Worm (Caenorhabditis elegans) whole organism, L3 larva: ENCODE results near the gene wago-10.

Experiments used
- R02D3.7 ChIP-seq: fragments of 150-350 bp; optimal IDR thresholded peaks from 2 replicates; lab custom pipeline; 2014; ENCODE audit warnings: missing biosample characterization, missing genetic modification characterization
- ZK546.5 ChIP-seq: sonication (generic microtip); optimal IDR thresholded peaks from 2 replicates; lab custom pipeline; 2017; ENCODE audit warnings: missing biosample characterization, missing genetic modification characterization
- ama-1 ChIP-seq: fragments of 150-350 bp; optimal IDR thresholded peaks from 2 replicates; lab custom pipeline; 2018
- ceh-16 ChIP-seq: sonication (generic microtip); optimal IDR thresholded peaks from 2 replicates; lab custom pipeline; 2017; ENCODE audit warnings: missing biosample characterization, missing genetic modification characterization
- ceh-82 ChIP-seq: fragments of 150-350 bp; optimal IDR thresholded peaks from 2 replicates; lab custom pipeline; 2014; ENCODE audit warnings: missing biosample characterization, missing genetic modification characterization
- ceh-9 ChIP-seq: sonication (generic microtip); optimal IDR thresholded peaks from 2 replicates; lab custom pipeline; 2018; ENCODE audit warnings: missing biosample characterization, missing genetic modification characterization
- egl-27 ChIP-seq: sonication (generic microtip); optimal IDR thresholded peaks from 4 replicates; lab custom pipeline; 2017; ENCODE audit warnings: missing biosample characterization, missing genetic modification reagents, missing genetic modification characterization
- egl-5 ChIP-seq: fragments of 150-350 bp; optimal IDR thresholded peaks from 2 replicates; lab custom pipeline; 2017; ENCODE audit warnings: missing biosample characterization, missing genetic modification reagents, missing genetic modification characterization, inconsistent platforms
- elt-1 ChIP-seq: fragments of 150-350 bp; optimal IDR thresholded peaks from 2 replicates; lab custom pipeline; 2014; ENCODE audit warnings: missing biosample characterization, missing genetic modification characterization
- elt-2 ChIP-seq: sonication (generic microtip); optimal IDR thresholded peaks from 2 replicates; lab custom pipeline; 2016; ENCODE audit warnings: missing genetic modification reagents, mild to moderate bottlenecking, missing genetic modification characterization, missing compliant biosample characterization
- elt-3 ChIP-seq, 3 experiments: fragments of 150-350 bp in 1 of 3; sonication (generic microtip) in 2 of 3; optimal IDR thresholded peaks; 2 replicates in 2 of 3; 4 replicates in 1 of 3; lab custom pipeline; 2014 to 2017; ENCODE audit warnings: missing biosample characterization in 3 of 3, missing genetic modification characterization in 3 of 3
- fkh-10 ChIP-seq: sonication (generic microtip); optimal IDR thresholded peaks from 2 replicates; lab custom pipeline; 2017; ENCODE audit warnings: missing biosample characterization, missing genetic modification reagents, missing genetic modification characterization
- hmg-11 ChIP-seq: sonication (generic microtip); optimal IDR thresholded peaks from 2 replicates; lab custom pipeline; 2016; ENCODE audit warnings: missing genetic modification characterization, missing compliant biosample characterization
- jun-1 ChIP-seq: fragments of 150-350 bp; optimal IDR thresholded peaks from 2 replicates; lab custom pipeline; 2014; ENCODE audit warnings: missing biosample characterization, missing genetic modification reagents, missing genetic modification characterization
- lin-15B ChIP-seq: fragments of 150-350 bp; optimal IDR thresholded peaks from 2 replicates; lab custom pipeline; 2014; ENCODE audit warnings: missing biosample characterization, missing genetic modification characterization
- lin-39 ChIP-seq: fragments of 150-350 bp; optimal IDR thresholded peaks from 2 replicates; lab custom pipeline; 2018; ENCODE audit warnings: missing biosample characterization, missing genetic modification reagents, missing genetic modification characterization
- mdl-1 ChIP-seq: fragments of 150-350 bp; optimal IDR thresholded peaks from 2 replicates; lab custom pipeline; 2014; ENCODE audit warnings: missing biosample characterization, missing genetic modification characterization
- mml-1 ChIP-seq: fragments of 150-350 bp; sonication (generic microtip); optimal IDR thresholded peaks from 3 replicates; lab custom pipeline; 2014; ENCODE audit warnings: missing biosample characterization, missing genetic modification characterization
- nhr-237 ChIP-seq: fragments of 150-350 bp; optimal IDR thresholded peaks from 2 replicates; lab custom pipeline; 2014; ENCODE audit warnings: missing biosample characterization, missing genetic modification characterization
- nhr-25 ChIP-seq: sonication (generic microtip); optimal IDR thresholded peaks from 2 replicates; lab custom pipeline; 2017; ENCODE audit warnings: missing biosample characterization, missing genetic modification characterization
- nhr-43 ChIP-seq: sonication (generic microtip); optimal IDR thresholded peaks from 2 replicates; lab custom pipeline; 2016; ENCODE audit warnings: mild to moderate bottlenecking, missing genetic modification characterization, missing compliant biosample characterization; ENCODE audit not compliant: poor library complexity, severe bottlenecking
- nhr-67 ChIP-seq: fragments of 150-350 bp; optimal IDR thresholded peaks from 2 replicates; lab custom pipeline; 2014; ENCODE audit warnings: missing biosample characterization, missing genetic modification characterization
- pha-4 ChIP-seq: fragments of 150-350 bp; optimal IDR thresholded peaks from 2 replicates; lab custom pipeline; 2014; ENCODE audit warnings: missing biosample characterization, missing genetic modification reagents, missing genetic modification characterization
- pqm-1 ChIP-seq: fragments of 150-350 bp; optimal IDR thresholded peaks from 2 replicates; lab custom pipeline; 2017; ENCODE audit warnings: missing biosample characterization, missing genetic modification characterization, inconsistent platforms
- sea-2 ChIP-seq: fragments of 150-350 bp; sonication (generic microtip); optimal IDR thresholded peaks from 4 replicates; lab custom pipeline; 2014; ENCODE audit warnings: missing biosample characterization, missing genetic modification reagents, missing genetic modification characterization
- skn-1 ChIP-seq: fragments of 150-350 bp; optimal IDR thresholded peaks from 2 replicates; lab custom pipeline; 2014; ENCODE audit warnings: missing biosample characterization, missing genetic modification characterization
- snpc-4 ChIP-seq: fragments of 150-350 bp; optimal IDR thresholded peaks from 2 replicates; lab custom pipeline; 2014; ENCODE audit warnings: missing biosample characterization, missing genetic modification characterization
- tbx-2 ChIP-seq: sonication (generic microtip); optimal IDR thresholded peaks from 2 replicates; lab custom pipeline; 2016; ENCODE audit warnings: mild to moderate bottlenecking, missing genetic modification characterization, missing compliant biosample characterization
- unc-39 ChIP-seq: sonication (generic microtip); optimal IDR thresholded peaks from 4 replicates; lab custom pipeline; 2017; ENCODE audit warnings: missing biosample characterization, missing genetic modification characterization
- unc-62 ChIP-seq: fragments of 150-350 bp; sonication (generic microtip); optimal IDR thresholded peaks from 4 replicates; lab custom pipeline; 2014; ENCODE audit warnings: missing biosample characterization, missing genetic modification reagents, missing genetic modification characterization
- zag-1 ChIP-seq: fragments of 150-350 bp; optimal IDR thresholded peaks from 2 replicates; lab custom pipeline; 2014; ENCODE audit warnings: missing biosample characterization, missing genetic modification characterization
- ztf-11 ChIP-seq: fragments of 150-350 bp; optimal IDR thresholded peaks from 2 replicates; lab custom pipeline; 2014; ENCODE audit warnings: missing biosample characterization, missing genetic modification characterization
- ztf-4 ChIP-seq: fragments of 150-350 bp; optimal IDR thresholded peaks from 2 replicates; lab custom pipeline; 2014; ENCODE audit warnings: missing biosample characterization, missing genetic modification characterization

Gene wago-10

DNA sequence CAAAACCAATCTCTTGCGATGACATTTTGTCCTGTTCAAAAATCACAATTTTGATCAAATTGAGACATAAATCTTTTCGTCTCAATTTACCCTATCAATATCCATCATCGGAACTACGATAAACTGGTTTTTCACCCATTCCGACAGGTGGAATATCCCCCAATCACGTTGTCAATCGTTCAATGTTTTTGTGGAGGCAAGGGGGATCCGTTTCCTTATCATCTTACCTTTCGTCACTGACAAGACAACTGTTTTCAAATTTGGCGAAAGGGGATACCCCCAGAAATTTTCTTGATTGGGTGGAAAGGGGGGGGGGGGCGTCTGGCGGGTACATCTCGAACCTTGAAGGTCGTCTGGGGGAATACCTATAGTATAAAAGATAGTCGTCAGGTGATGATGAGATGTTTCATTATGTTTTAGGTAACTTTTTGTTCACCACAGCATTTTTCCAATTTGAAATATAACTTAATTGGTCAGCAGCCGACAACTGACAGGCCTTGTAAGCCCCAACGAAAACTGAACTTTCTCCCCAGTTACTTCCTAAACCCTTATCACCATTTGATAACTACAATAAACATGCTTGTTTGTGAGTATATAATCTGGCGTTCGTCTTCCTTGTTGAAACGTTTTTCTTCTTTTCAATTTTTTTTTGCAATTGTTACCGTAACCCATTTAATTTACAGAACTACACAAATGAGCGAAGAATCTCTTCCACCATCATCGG lies 38.2 kb downstream of the wago-10 start, which contains the start of gene ZK6.8 (continued):
- TF ChIP-seq jun-1 (tag; lab: Kevin White, UChicago) (no peak), fkh-10 (GFP tag; lab: Kevin White, UChicago) (no peak), ZK546.5 (tag; lab: Kevin White, UChicago) (no peak), sea-2 (GFP tag; lab: Kevin White, UChicago) (no peak), ztf-4 (tag; lab: Kevin White, UChicago) (no peak), nhr-67 (tag; lab: Kevin White, UChicago) (no peak), elt-1 (tag; lab: Kevin White, UChicago) (no peak), unc-62 (GFP tag; lab: Kevin White, UChicago) (peak; percentile 27)

DNA sequence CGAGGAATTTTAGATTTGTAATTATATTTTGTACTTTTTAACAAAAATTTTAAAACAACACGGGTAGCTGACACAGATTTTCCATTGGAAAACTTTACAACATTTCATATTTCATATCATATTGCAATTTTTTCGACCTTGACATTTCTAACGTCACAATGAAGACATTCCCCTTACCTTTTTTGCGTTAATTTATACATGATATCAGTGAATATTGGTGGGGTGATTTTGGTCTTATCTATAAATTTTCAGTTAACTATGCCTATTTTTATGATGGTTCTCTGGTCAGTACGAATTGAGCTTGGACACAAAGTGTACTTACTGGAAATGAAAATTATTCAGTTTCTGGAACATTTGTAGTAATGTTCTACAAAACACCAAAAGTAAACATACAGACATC lies 41.3 kb downstream of the wago-10 start:
- TF ChIP-seq nhr-67 (tag; lab: Kevin White, UChicago) = no peak
- TF ChIP-seq pqm-1 (tag; lab: Kevin White, UChicago) = peak; percentile 31
- peak; percentile 83 for TF ChIP-seq elt-2
- TF ChIP-seq mml-1 (tag; lab: Kevin White, UChicago) = no peak

DNA sequence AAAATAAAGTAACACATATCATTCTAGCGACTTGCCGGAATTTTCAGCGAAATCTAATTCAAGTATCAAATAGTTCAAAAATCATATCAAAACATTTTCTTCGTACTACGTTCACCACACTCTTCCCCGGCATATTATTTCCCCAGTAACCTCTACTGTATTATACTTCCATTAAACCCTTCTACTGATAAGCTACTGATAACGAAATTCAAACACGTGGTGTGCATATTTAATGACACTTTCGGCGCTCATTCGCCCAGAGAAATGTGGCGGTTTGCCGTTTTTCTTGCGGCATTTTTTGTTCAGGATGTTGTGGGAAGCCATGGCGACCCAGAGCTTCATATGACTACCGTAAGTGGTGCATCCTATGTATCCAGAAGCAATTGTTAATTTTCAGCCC lies 42.3 kb downstream of the wago-10 start, which contains the start of gene lipl-5:
Gene lipl-5, plus strand, starts transcription at position 259 of the 400 bp plus-strand sequence.
- TF ChIP-seq snpc-4 (tag; lab: Kevin White, UChicago) (no peak), pqm-1 (tag; lab: Kevin White, UChicago) (peak; percentile 90), pha-4 (tag; lab: Kevin White, UChicago) (peak; percentile 54), skn-1 (tag; lab: Kevin White, UChicago) (no peak), ceh-9 (tag; lab: Kevin White, UChicago) (no peak), elt-3 (tag; optimal IDR thresholded peaks at IDR 0.05; lab: Kevin White, UChicago) (no peak), ama-1 (no peak), elt-2 (peak; percentile 96), lin-39 (tag; lab: Kevin White, UChicago) (no peak), jun-1 (tag; lab: Kevin White, UChicago) (peak; percentile 45), ZK546.5 (tag; lab: Kevin White, UChicago) (no peak)
- TF ChIP-seq, all 47 proteins: peak for 4

DNA sequence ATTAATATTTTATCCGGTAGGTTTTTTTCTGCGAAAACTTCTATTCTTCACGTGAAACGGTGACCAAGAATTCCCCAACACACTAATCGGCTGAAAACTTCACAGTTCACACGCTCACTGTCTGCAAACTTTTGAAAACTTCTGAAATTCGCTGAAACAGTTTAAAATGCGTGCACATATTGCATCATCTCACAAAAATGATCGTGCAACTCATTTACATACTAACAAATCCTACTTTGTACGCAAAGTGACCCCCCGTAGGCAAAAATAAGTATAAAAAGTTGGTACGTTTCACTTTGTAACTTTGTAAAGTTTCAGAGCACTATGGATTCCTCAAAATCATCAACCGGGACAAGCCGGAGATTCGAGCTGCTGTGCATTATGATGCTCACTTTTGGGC lies 45.2 kb downstream of the wago-10 start, which contains the start of gene ZK6.6:
Gene ZK6.6, plus strand, starts transcription at position 301 of the 400 bp plus-strand sequence.
- TF ChIP-seq pqm-1 (tag; lab: Kevin White, UChicago) (no peak), lin-39 (tag; lab: Kevin White, UChicago) (no peak), ztf-4 (tag; lab: Kevin White, UChicago) (no peak), hmg-11 (tag; lab: Kevin White, UChicago) (no peak), zag-1 (tag; lab: Kevin White, UChicago) (no peak), jun-1 (tag; lab: Kevin White, UChicago) (no peak), ztf-11 (tag; lab: Kevin White, UChicago) (no peak), fkh-10 (GFP tag; lab: Kevin White, UChicago) (no peak), egl-5 (tag; lab: Kevin White, UChicago) (no peak), nhr-25 (tag; lab: Kevin White, UChicago) (no peak), unc-39 (no peak), tbx-2 (no peak), nhr-43 (no peak), R02D3.7 (tag; lab: Kevin White, UChicago) (no peak), mdl-1 (no peak), snpc-4 (tag; lab: Kevin White, UChicago) (no peak), egl-27 (tag; lab: Kevin White, UChicago) (no peak), ama-1 (no peak), nhr-237 (tag; lab: Kevin White, UChicago) (no peak)

DNA sequence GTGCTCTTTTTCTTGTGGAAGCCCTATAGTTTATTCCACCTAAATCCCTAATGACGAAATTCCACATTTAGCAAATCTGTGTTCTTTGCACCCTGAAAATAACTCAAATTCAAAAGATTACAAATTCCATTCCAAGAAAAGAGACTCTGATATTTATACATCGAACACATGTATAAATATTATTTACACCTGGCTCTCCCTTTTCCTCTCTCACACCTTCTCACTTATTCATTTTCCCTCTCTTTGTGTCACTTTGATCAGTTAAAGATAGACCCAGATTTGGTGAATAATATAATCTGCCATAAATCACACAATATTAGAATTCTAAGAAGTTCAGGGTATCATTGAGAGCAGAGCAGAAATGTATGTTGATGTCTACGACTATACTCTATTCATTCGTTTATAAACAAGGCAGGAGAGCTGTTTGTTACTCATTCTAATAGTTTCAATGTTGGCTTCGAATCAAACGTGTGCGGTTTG lies 49.0 kb downstream of the wago-10 start, which contains the start of gene nhr-254:
Gene nhr-254, plus strand, starts transcription at position 430 of the 480 bp plus-strand sequence.
- TF ChIP-seq nhr-237 (tag; lab: Kevin White, UChicago) (no peak), elt-3 (tag; optimal IDR thresholded peaks at IDR 0.05; lab: Kevin White, UChicago) (no peak), ztf-11 (tag; lab: Kevin White, UChicago) (no peak), pqm-1 (tag; lab: Kevin White, UChicago) (no peak), ama-1 (no peak), nhr-25 (tag; lab: Kevin White, UChicago) (no peak), skn-1 (tag; lab: Kevin White, UChicago) (no peak), ceh-16 (no peak), R02D3.7 (tag; lab: Kevin White, UChicago) (no peak), lin-15B (tag; lab: Kevin White, UChicago) (no peak), pha-4 (tag; lab: Kevin White, UChicago) (no peak), ceh-82 (tag; lab: Kevin White, UChicago) (no peak), jun-1 (tag; lab: Kevin White, UChicago) (no peak), unc-62 (GFP tag; lab: Kevin White, UChicago) (no peak), elt-2 (no peak), elt-1 (tag; lab: Kevin White, UChicago) (no peak), unc-39 (no peak)
